Fruit fly (Drosophila melanogaster) whole organism, embryonic: ENCODE results near the gene CG8159.

Source experiments
- Awh ChIP-seq: fragments of 200-800 bp; sonication (Bioruptor generic); IDR thresholded peaks from 2 replicates; pipeline ENCODE4, ENCODE4 v1.3.6; 2022; ENCODE audit warnings: missing biosample characterization, missing genetic modification characterization
- Dad ChIP-seq: fragments of 200-800 bp; sonication (Bioruptor generic); optimal IDR thresholded peaks from 3 replicates; lab custom pipeline; 2016; ENCODE audit warnings: missing biosample characterization, missing genetic modification characterization
- slbo ChIP-seq: fragments of 200-800 bp; sonication (Bioruptor generic); IDR thresholded peaks from 2 replicates; pipeline ENCODE4 v1.3.6; 2022; ENCODE audit warnings: missing biosample characterization, missing genetic modification characterization
- ttk ChIP-seq: fragments of 200-800 bp; sonication (Bioruptor generic); IDR thresholded peaks from 2 replicates; pipeline ENCODE4 v2.1.2; 2022; ENCODE audit warnings: missing biosample characterization, missing genetic modification characterization

- TF ChIP-seq ttk (GFP tag; lab: Robert Waterston, UW) (0 out of 2 replicates have a peak, but pooled peaks have one; percentile 22), slbo (GFP tag; lab: Robert Waterston, UW) (no peak), Awh (no peak), Dad (GFP tag; lab: Kevin White, UChicago) (no peak)
Observed at dm6 chr3R:8707166-8707565, 19.5 kb upstream of the CG8159 start.
